Worm (Caenorhabditis elegans) whole organism, young adult: ENCODE measurements around the gene tbx-35.

Experiments used
- B0035.1 ChIP-seq: sonication (generic microtip); optimal IDR thresholded peaks from 2 replicates; lab custom pipeline; 2016; ENCODE audit warnings: missing genetic modification characterization, mild to moderate bottlenecking, missing compliant biosample characterization, missing genotype, missing genetic modification reagents
- B0261.1 ChIP-seq: sonication (generic microtip); optimal IDR thresholded peaks from 2 replicates; lab custom pipeline; 2016; ENCODE audit warnings: mild to moderate bottlenecking, missing genetic modification characterization, moderate library complexity, missing compliant biosample characterization
- F22D6.2 ChIP-seq: sonication (generic microtip); optimal IDR thresholded peaks from 2 replicates; lab custom pipeline; 2016; ENCODE audit warnings: mild to moderate bottlenecking, missing genetic modification characterization, missing compliant biosample characterization
- T26A5.8 ChIP-seq: sonication (generic microtip); optimal IDR thresholded peaks from 2 replicates; lab custom pipeline; 2016; ENCODE audit warnings: missing genetic modification characterization, missing compliant biosample characterization
- attf-6 ChIP-seq: fragments of 200-800 bp; sonication (Bioruptor generic); IDR thresholded peaks from 2 replicates; pipeline ENCODE4 v1.3.6; 2022; ENCODE audit warnings: missing genetic modification reagents, missing genetic modification characterization, missing compliant biosample characterization
- ceh-40 ChIP-seq: fragments of 200-800 bp; sonication (Bioruptor generic); IDR thresholded peaks from 2 replicates; pipeline ENCODE4 v1.3.6; 2022; ENCODE audit warnings: missing genetic modification characterization, missing compliant biosample characterization
- madf-8 ChIP-seq: fragments of 200-800 bp; sonication (Bioruptor generic); conservative IDR thresholded peaks from 2 replicates; pipeline ENCODE4 v1.3.6; 2022; ENCODE audit warnings: missing genetic modification reagents, missing genetic modification characterization, missing compliant biosample characterization
- nfya-1 ChIP-seq: sonication (generic microtip); optimal IDR thresholded peaks from 2 replicates; lab custom pipeline; 2017; ENCODE audit warnings: antibody characterized with exemption, missing compliant biosample characterization, missing genetic modification characterization, borderline replicate concordance; ENCODE audit not compliant: insufficient read depth
- snpc-4 ChIP-seq, 5 experiments: fragments of 150-350 bp in 1 of 5; sonication (generic microtip) in 4 of 5; optimal IDR thresholded peaks; 2 replicates each; lab custom pipeline; 2014 to 2018; ENCODE audit warnings: missing genetic modification characterization in 5 of 5, missing biosample characterization in 3 of 5, antibody characterized with exemption in 2 of 5, mild to moderate bottlenecking in 2 of 5, missing compliant biosample characterization in 2 of 5, missing genotype in 2 of 5, moderate library complexity in 2 of 5, missing genetic modification reagents in 1 of 5
- unc-62 ChIP-seq: fragments of 150-350 bp; optimal IDR thresholded peaks from 2 replicates; lab custom pipeline; 2014; ENCODE audit warnings: missing biosample characterization, missing genetic modification reagents, missing genetic modification characterization
- ztf-26 ChIP-seq: sonication (generic microtip); optimal IDR thresholded peaks from 2 replicates; lab custom pipeline; 2017; ENCODE audit warnings: missing genetic modification characterization, missing compliant biosample characterization

ce11 chrII:5533642-5534041, 8.4 kb upstream of the tbx-35 start, which contains the start of gene hlh-26:
- TF ChIP-seq F22D6.2 (tag; lab: Kevin White, UChicago) (no peak), B0035.1 (tag; lab: Kevin White, UChicago) (no peak), madf-8 (GFP tag; lab: Robert Waterston, UW) (no peak), ztf-26 (tag; lab: Kevin White, UChicago) (no peak), T26A5.8 (tag; lab: Kevin White, UChicago) (no peak), nfya-1 (no peak), unc-62 (GFP tag; lab: Kevin White, UChicago) (no peak), snpc-4 (GFP tag; optimal IDR thresholded peaks at IDR 0.05; lab: Kevin White, UChicago) (no peak), snpc-4 (tag; optimal IDR thresholded peaks at IDR 0.05; lab: Kevin White, UChicago) (no peak), ceh-40 (GFP tag; lab: Robert Waterston, UW) (no peak), B0261.1 (no peak), attf-6 (no peak)
